Fruit fly (Drosophila melanogaster): Measurements from ENCODE around the gene mRpL11.

mRpL11 gene

dm6 chr3R:14511123-14511908 lies at the start of gene mRpL11, which contains the start of gene HtrA2 (continued):
- TF ChIP-seq Dip2 (GFP tag; IDR thresholded peaks at IDR 0.05) (no peak), HmgZ (tag; optimal IDR thresholded peaks at IDR 0.05) (peak; percentile 73), CG14710 (tag; optimal IDR thresholded peaks at IDR 0.05) (peak; percentile 74), Camta (GFP tag; optimal IDR thresholded peaks at IDR 0.05) (peak; percentile 59), yki (optimal IDR thresholded peaks at IDR 0.05) (no peak), CG7963 (GFP tag; IDR thresholded peaks at IDR 0.05; ENCODE audit: partially characterized antibody) (peak; percentile 44; the same call in 1 of the 3 replicates), sima (GFP tag; optimal IDR thresholded peaks at IDR 0.05) (no peak), HmgD (GFP tag; optimal IDR thresholded peaks at IDR 0.05) (peak; percentile 78), dimm (GFP tag; IDR thresholded peaks at IDR 0.05) (no peak), CG8089 (GFP tag; optimal IDR thresholded peaks at IDR 0.05) (no peak), Opbp (GFP tag; IDR thresholded peaks at IDR 0.05; ENCODE audit: partially characterized antibody) (peak; percentile 64; the same call in 1 of the 3 replicates), Oaz (GFP tag; IDR thresholded peaks at IDR 0.05) (no peak), Deaf1 (tag; optimal IDR thresholded peaks at IDR 0.05) (no peak), CG7928 (GFP tag; optimal IDR thresholded peaks at IDR 0.05) (peak; percentile 72), CG10431 (GFP tag; optimal IDR thresholded peaks at IDR 0.05) (no peak), Six4 (GFP tag; optimal IDR thresholded peaks at IDR 0.05) (no peak), so (GFP tag; IDR thresholded peaks at IDR 0.05) (no peak), stc (GFP tag; IDR thresholded peaks at IDR 0.05) (no peak), CG43689 (GFP tag; IDR thresholded peaks at IDR 0.05) (no peak), exex (tag; optimal IDR thresholded peaks at IDR 0.05) (peak; percentile 67), CG17568 (GFP tag; optimal IDR thresholded peaks at IDR 0.05) (no peak), CG12942 (GFP tag; optimal IDR thresholded peaks at IDR 0.05) (no peak), CG15073 (GFP tag; optimal IDR thresholded peaks at IDR 0.05) (no peak), CG4424 (GFP tag; optimal IDR thresholded peaks at IDR 0.05) (peak; percentile 17), CG6175 (GFP tag; IDR thresholded peaks at IDR 0.05) (no peak), Hr39 (optimal IDR thresholded peaks at IDR 0.05) (no peak), Sry-δ (GFP tag; optimal IDR thresholded peaks at IDR 0.05) (peak; percentile 64), CG18011 (GFP tag; optimal IDR thresholded peaks at IDR 0.05) (peak; percentile 99), ato (GFP tag; IDR thresholded peaks at IDR 0.05; ENCODE audit: partially characterized antibody) (0 out of 2 replicates have a peak, but pooled peaks have one; percentile 12), CG2129 (GFP tag; IDR thresholded peaks at IDR 0.05; ENCODE audit: partially characterized antibody) (no peak), hbn (GFP tag; IDR thresholded peaks at IDR 0.05; ENCODE audit: partially characterized antibody) (peak; percentile 44), CG10274 (GFP tag; optimal IDR thresholded peaks at IDR 0.05) (no peak), Sox100B (GFP tag; optimal IDR thresholded peaks at IDR 0.05) (peak; percentile 42), pho (GFP tag; optimal IDR thresholded peaks at IDR 0.05) (peak; percentile 65), CG9437 (GFP tag; optimal IDR thresholded peaks at IDR 0.05) (peak; percentile 25), Hand (GFP tag; optimal IDR thresholded peaks at IDR 0.05) (no peak), TFAM (GFP tag; optimal IDR thresholded peaks at IDR 0.05) (no peak), CG1647 (GFP tag; optimal IDR thresholded peaks at IDR 0.05) (peak; percentile 55), CG6813 (GFP tag; optimal IDR thresholded peaks at IDR 0.05) (no peak), pnt (GFP tag; optimal IDR thresholded peaks at IDR 0.05) (peak; percentile 30), p53 (GFP tag; optimal IDR thresholded peaks at IDR 0.05) (peak; percentile 20), hth (optimal IDR thresholded peaks at IDR 0.05) (no peak), D19A (tag; optimal IDR thresholded peaks at IDR 0.05) (no peak), caup (GFP tag; optimal IDR thresholded peaks at IDR 0.05; ENCODE audit: severe bottlenecking) (peak; percentile 39), schlank (tag; optimal IDR thresholded peaks at IDR 0.05) (peak; percentile 31), HLH54F (GFP tag; optimal IDR thresholded peaks at IDR 0.05) (peak; percentile 77), zen (tag; optimal IDR thresholded peaks at IDR 0.05) (peak; percentile 71), CG5953 (GFP tag; IDR thresholded peaks at IDR 0.05) (no peak), h (optimal IDR thresholded peaks at IDR 0.05) (no peak), cg (GFP tag; optimal IDR thresholded peaks at IDR 0.05) (no peak)

Data from whole organism, embryonic.